Worm (Caenorhabditis elegans) whole organism, L4 larva: Measurements from ENCODE around the gene srz-20.

Experiments
- ZK546.5 ChIP-seq, 2 experiments: sonication (generic microtip); optimal IDR thresholded peaks; 2 replicates each; lab custom pipeline; 2017; ENCODE audit warnings: missing biosample characterization in 2 of 2, missing genetic modification characterization in 2 of 2
- ceh-32 ChIP-seq: sonication (generic microtip); optimal IDR thresholded peaks from 2 replicates; lab custom pipeline; 2016; ENCODE audit warnings: mild to moderate bottlenecking, missing genetic modification characterization, missing compliant biosample characterization; ENCODE audit not compliant: poor library complexity
- ceh-82 ChIP-seq: sonication (generic microtip); optimal IDR thresholded peaks from 2 replicates; lab custom pipeline; 2017; ENCODE audit warnings: missing biosample characterization, missing genetic modification characterization
- egl-27 ChIP-seq: sonication (generic microtip); optimal IDR thresholded peaks from 3 replicates; lab custom pipeline; 2017; ENCODE audit warnings: missing biosample characterization, missing genetic modification reagents, missing genetic modification characterization
- madf-9 ChIP-seq: fragments of 200-800 bp; sonication (Bioruptor generic); conservative IDR thresholded peaks from 2 replicates; pipeline ENCODE4 v1.3.6; 2022; ENCODE audit warnings: missing genetic modification reagents, missing genetic modification characterization, missing compliant biosample characterization
- nhr-10 ChIP-seq: fragments of 150-350 bp; optimal IDR thresholded peaks from 2 replicates; lab custom pipeline; 2014; ENCODE audit warnings: missing biosample characterization, missing genetic modification characterization
- unc-62 ChIP-seq, 3 experiments: fragments of 150-350 bp in 1 of 3; sonication (generic microtip); optimal IDR thresholded peaks in 2 of 3; peaks in 1 of 3; 1 replicate in 1 of 3; 2 replicates in 2 of 3; lab custom pipeline; 2014 to 2017; ENCODE audit warnings: missing biosample characterization in 3 of 3, missing genetic modification characterization in 3 of 3, missing genetic modification reagents in 3 of 3, missing genotype in 1 of 3
- zag-1 ChIP-seq: fragments of 150-350 bp; optimal IDR thresholded peaks from 2 replicates; lab custom pipeline; 2014; ENCODE audit warnings: missing biosample characterization, missing genetic modification characterization

DNA sequence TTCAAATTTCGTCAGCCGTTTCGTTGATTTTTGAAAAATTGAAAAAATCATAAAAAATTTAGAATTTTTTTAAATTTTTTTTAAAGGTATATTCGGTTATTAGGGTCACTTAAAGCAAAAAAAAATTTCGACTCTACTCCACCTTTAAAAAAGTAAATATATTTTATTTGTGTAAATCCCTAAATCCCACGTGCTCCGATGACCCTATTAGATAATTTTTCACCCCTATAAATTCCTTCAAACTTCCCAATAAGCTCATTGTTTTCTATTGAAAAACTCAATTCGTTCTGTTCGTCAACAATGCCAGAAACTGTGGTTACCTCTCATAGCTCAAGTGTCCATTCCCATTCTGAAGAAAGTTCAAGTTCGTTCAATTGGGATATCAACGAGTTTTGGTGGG lies 2.8 kb upstream of the srz-20 start, which contains the start of gene F56D6.20:
- TF ChIP-seq ceh-32 (tag; lab: Kevin White, UChicago) (no peak), ceh-82 (tag; lab: Kevin White, UChicago) (no peak), ZK546.5 (tag; optimal IDR thresholded peaks at IDR 0.05; lab: Kevin White, UChicago) (no peak), unc-62 (GFP tag; optimal IDR thresholded peaks at IDR 0.05 in 1 of 2; lab: Kevin White, UChicago) (no peak), unc-62 (tag; optimal IDR thresholded peaks at IDR 0.05; lab: Kevin White, UChicago) (no peak), zag-1 (tag; lab: Kevin White, UChicago) (no peak), egl-27 (tag; lab: Kevin White, UChicago) (no peak), madf-9 (GFP tag; lab: Robert Waterston, UW) (no peak), nhr-10 (tag; lab: Kevin White, UChicago) (no peak)
